Worm (Caenorhabditis elegans) whole organism, midembryonic: ENCODE results near the gene best-22.

Experiments
- T22C8.4 ChIP-seq: fragments of 200-800 bp; sonication (Bioruptor generic); IDR thresholded peaks from 2 replicates; pipeline ENCODE4 v1.3.6; 2022; ENCODE audit warnings: missing genetic modification characterization, missing compliant biosample characterization
- cog-1 ChIP-seq: sonication (generic microtip); optimal IDR thresholded peaks from 2 replicates; lab custom pipeline; 2016; ENCODE audit warnings: missing genetic modification characterization, missing compliant biosample characterization
- flt-1 ChIP-seq: fragments of 200-800 bp; sonication (Bioruptor generic); IDR thresholded peaks from 2 replicates; pipeline ENCODE4 v1.3.6; 2022; ENCODE audit warnings: missing genetic modification characterization, missing compliant biosample characterization
- klf-2 ChIP-seq: fragments of 200-800 bp; sonication (Bioruptor generic); conservative IDR thresholded peaks from 2 replicates; pipeline ENCODE4 v1.3.6; 2022; ENCODE audit warnings: missing genetic modification reagents, missing genetic modification characterization, missing compliant biosample characterization
- ztf-23 ChIP-seq: fragments of 200-800 bp; sonication (Bioruptor generic); IDR thresholded peaks from 2 replicates; pipeline ENCODE4 v1.3.6; 2022; ENCODE audit warnings: missing genetic modification reagents, missing genetic modification characterization, missing compliant biosample characterization
- ztf-29 ChIP-seq: fragments of 200-800 bp; sonication (Bioruptor generic); IDR thresholded peaks from 2 replicates; pipeline ENCODE4 v1.3.6; 2022; ENCODE audit warnings: missing genetic modification reagents, missing genetic modification characterization, missing compliant biosample characterization

DNA sequence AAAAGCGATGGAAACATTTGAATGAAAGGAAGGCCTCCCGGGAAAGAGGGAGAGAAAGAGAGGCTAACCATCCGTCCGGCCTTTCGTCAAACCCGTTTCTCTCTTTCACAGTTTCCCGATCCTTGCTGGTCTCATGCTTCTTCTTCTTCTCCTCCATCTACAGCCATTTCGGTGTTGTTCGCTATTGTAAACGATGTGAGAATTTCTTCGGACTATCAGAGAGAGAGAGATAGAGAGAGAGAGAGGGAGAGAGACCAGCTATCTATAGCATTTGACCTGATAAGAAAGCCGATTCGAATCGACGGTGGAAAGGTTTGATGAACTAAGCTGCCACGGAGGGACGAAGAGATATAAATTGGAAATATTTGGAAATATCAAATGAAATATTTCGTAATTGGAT is 53.7 kb downstream of the best-22 start:
- TF ChIP-seq flt-1 (no peak), ztf-23 (GFP tag; lab: Robert Waterston, UW) (no peak), cog-1 (tag; lab: Kevin White, UChicago) (no peak), ztf-29 (GFP tag; lab: Robert Waterston, UW) (no peak), klf-2 (GFP tag; lab: Robert Waterston, UW) (no peak), T22C8.4 (GFP tag; lab: Robert Waterston, UW) (no peak)
